Fruit fly (Drosophila melanogaster) ovary, adult (tissue): ENCODE data around the gene CG13728.

Experiments
- CG17801 ChIP-seq: fragments of 200-800 bp; optimal IDR thresholded peaks from 2 replicates; lab custom pipeline; 2019; ENCODE audit warnings: missing biosample characterization, mild to moderate bottlenecking, missing genetic modification characterization, moderate library complexity; ENCODE audit not compliant: partially characterized antibody

The CG13728 gene

DNA sequence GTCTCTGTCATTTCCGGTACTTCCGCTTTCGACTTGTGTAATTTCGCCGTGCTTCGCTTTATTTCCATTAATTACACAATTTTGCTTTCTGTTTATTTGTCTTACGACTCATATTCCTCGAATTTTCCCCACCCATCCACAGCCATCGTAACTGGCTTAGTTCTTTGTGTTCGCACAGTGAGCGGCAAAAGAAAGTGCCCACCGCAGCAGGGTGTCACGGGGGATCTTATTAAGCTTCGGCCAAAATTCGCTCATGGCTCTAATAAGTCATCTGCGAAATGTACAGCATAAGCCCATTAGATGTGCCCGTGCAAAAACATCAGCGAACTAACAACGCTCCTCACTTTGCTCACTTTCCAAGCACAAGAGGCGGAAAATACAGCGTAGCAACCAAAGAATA, 19.9 kb upstream of the CG13728 start:
- no peak for TF ChIP-seq CG17801 (GFP tag; lab: Kevin White, UChicago)

DNA sequence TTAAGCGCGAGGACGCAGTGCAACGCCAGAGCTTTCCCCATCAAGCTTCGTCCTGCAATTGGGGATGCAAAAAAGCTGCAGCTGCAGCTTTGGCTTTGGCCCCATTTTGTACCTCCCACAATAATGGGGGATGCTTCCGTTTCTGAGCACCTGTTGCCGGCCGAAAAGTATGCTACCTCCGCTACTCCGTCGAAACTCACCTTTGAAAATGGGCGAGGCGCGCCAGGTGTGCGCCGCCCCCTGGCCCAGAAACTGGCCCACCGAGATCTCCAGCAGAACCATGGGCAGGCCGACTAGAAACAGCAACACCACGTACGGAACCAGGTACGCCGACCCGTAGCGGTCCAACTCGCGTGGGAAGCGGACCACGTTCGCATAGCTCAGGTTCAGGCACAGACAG, 18.9 kb upstream of the CG13728 start:
- no peak for TF ChIP-seq CG17801 (GFP tag; lab: Kevin White, UChicago)

DNA sequence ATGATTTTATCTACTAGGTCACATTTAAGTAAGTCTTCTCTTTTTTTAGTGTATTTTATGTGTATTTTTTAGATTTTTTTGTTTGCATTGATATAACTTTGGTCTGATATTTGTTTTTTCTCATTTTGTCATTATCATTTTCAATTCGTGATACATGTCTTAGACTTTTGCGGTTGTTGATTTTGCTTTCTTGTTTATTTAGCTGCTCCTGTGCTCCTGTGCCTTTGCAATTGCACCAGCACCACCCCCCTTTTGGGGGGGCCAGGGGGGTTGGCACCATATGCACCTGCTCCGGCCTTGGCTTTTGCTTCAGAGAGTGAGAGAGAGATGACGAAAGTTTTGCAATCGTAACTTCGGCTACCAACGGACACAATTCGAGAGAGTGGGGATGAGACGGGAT, 18.4 kb upstream of the CG13728 start:
- TF ChIP-seq CG17801 (GFP tag; lab: Kevin White, UChicago): no peak

DNA sequence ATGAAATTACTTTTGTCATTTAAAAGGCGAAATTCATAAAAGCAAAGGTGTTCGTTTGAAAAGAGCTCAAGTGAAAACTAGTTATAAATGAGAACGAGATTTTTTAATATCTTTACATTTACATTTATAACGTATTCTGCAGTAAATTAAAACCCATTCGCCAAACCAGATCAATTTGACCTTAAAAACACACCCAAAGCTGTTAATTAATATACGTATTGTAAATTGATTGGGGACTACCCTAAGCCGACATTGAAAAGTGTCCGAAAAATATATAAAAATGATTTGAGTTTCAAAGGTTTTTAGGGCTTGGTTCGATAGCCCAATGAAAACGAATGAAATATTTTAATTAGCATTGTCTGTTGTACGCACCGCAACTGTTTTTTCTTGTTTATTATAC, 16.5 kb upstream of the CG13728 start:
- TF ChIP-seq CG17801 (GFP tag; lab: Kevin White, UChicago): no peak

DNA sequence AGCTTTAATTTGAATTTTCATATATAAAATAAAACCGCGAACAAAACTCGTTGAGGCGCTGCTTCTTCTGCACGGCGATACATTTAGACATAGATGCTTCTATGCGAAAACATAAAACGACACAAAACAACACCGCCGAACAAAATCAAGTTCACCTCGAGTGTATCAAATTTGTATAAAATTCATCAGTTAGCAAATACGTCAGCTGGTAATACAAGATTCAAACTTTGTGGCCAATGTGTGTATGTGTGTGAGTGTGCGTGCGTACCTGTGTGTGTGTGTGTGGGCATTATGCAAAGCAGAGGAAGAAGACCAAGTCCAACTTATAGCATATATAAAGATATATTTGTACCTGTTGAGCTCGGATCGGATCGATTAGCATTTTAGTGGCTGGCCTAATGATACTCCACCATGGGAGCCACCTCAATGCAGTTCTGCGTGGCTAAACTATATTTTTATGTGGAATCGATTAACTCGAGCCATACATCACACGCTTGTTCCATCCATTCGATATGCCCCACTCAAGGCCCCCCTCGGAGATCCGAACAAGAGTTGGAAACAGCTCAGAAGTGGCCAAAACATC, 12.0 kb upstream of the CG13728 start:
- no peak for TF ChIP-seq CG17801 (GFP tag; lab: Kevin White, UChicago)

DNA sequence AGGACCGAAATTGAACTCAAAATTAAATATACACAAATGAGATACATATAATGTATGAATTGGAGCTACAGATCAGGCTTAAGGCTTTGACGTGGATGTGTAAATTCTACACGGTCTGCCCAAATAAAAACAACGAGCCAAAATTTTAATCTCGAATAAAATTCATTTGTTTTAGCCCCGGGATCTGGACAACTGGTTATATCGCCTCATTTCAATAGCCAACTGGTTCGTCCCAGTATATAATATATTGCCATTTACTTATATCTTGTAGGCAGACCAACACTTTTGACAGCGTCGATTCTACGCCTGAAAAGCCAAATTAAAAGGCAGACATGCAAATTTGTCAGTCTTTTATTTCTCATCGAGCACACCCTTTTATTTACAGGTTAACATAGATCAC, 10.6 kb upstream of the CG13728 start:
- TF ChIP-seq CG17801 (GFP tag; lab: Kevin White, UChicago): no peak

DNA sequence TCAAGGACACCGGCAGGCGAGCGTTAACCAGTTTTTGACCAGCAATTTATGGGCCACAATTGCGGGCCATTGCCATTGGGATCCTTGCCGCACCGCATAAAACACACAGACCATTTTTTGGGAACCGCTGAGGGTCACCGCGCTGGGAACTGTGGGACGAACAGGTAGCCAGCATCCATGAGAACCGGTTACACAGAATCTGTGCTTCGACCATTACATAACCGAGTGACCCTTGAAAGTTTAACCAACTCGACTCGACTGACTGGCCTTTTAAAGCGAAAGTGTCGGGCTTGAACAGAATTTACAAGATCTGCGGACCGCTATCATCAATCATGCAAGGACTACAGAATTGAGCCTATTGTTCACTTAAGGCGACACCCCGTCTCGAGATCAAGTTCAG, 9.9 kb upstream of the CG13728 start:
- no peak for TF ChIP-seq CG17801 (GFP tag; lab: Kevin White, UChicago)

DNA sequence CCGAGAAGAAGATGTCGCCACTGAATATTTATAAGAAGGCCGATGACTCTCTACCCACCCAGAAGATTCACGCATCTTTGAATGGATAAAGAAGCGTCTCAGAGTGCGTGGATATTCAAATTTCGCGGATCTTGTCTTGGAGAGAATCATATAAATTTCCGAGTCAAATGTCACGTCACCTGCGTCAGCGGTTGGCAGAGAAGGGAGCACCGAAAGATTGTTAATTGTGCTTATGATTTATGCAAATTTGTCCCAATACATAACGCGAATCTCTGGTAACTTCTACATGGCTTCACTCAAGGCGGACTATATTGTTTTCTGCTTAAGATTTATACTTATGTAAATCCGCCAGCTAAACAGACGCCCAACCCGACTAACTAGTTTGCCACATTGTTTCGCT, 8.6 kb upstream of the CG13728 start:
- TF ChIP-seq CG17801 (GFP tag; lab: Kevin White, UChicago): no peak

DNA sequence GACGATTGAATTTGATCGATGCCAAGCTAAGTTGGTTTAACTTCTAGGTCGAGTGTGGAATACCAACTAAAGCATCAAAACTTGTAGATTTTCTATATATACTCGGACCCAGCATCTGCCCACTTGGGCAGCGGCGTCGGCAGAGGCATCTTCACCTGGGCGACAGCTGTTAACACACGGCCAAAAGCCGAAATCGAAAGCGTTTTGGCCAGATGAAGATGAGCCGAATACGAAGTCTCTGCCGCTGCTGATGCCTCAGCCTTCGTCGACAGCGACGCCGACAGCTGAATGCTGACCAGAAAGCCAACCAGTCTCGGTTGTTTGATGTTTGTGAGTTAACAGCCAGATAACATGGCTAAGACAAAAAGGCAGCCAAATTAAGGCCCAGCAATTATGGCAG, 6.4 kb upstream of the CG13728 start, which contains the start of gene CG13731:
TSS of gene CG13731 (minus strand) at position 62 of the 400 bp plus-strand sequence.
- TF ChIP-seq CG17801 (GFP tag; lab: Kevin White, UChicago): no peak

DNA sequence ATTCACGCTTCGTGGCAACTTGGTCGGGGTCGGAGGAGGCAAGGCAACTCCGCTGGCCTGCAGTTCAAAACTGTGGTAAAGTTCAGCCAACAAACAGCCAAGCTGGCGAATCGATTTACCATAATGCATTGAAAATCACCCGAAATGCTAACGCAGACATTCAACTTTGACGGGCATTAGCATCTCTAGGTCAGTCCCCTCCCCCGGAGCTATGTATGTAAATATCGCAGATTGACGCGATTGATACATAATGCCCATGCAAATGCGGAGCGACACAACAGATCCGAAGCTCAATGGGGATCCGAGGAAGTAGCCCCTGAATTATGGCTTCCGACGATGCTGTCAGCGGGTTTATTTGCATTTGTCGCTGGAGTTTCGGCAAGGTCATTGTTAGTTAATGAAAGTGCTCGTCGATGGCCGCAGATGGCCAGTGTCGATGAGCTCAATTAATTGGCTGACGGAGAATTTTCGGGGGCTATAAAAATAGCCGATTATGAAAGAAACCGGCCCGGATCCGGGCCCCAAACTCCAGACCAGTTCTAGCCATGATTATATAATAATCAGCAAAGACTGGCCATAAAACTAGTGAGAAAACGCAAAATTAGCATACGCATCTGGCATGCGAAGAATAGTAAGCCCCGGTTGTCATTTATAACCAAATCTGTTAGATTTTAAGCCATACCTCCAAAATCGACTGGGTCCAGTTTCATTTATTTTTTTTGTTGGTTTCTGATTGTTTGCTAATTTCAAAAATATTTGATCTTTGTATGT, 4.3 kb upstream of the CG13728 start:
- TF ChIP-seq CG17801 (GFP tag; lab: Kevin White, UChicago): no peak

DNA sequence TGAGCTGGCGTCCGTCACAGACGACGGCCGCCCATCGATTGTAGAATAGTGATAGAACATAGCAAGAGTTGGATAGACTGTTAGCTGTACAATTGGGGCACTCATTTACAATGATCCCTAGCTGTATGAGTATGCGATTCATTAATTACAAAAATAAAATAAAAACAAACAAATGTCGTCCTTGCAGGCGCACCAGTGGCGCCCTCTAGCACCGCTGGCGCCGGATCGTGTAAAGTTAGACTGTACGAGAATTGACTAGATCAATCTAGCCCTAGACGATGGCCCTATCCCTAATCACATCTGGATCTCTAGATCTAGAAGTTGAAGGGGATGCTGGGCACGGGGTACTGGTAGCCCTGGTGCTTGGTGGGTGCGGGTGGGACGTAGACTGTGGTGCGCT, 1.2 kb upstream of the CG13728 start:
- TF ChIP-seq CG17801 (GFP tag; lab: Kevin White, UChicago): no peak

DNA sequence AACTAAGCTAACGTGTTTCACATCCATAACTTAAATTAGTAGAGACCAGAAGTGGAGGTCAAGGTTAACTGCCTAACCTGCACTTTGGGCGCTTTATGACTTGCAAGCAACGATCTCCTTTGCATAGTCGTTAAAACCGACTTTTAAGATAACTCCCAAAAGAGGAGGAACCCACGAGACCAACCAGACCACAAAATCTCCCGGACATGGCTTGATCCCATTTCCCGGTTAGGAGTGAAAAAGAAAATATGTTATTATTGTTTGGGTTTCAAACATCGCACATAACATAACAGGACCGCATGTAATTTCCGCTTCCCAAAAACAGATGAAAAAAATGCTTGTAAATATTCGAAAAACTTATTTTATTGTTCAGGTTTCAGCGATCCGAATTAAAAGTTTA, 757 bp upstream of the CG13728 start:
- TF ChIP-seq CG17801 (GFP tag; lab: Kevin White, UChicago): no peak

DNA sequence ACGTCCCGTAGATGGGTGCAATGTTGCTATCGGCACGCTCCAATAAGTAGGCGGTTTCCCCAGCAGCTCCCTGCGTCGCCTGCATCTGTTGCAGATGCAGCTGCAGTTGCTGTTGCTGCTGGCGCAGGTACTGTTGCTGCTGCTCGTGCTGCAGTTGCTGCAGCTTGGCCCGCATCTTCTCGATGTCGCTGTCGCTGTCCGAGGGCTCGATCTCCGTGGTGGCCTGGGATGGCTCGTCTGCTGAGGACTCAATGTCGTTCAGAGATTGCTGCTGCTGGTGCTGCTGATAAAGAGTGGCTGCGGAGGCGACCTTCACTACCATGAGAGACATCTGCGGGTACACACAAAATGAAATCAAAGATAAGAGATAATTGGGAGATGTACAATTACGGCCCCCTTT, 538 bp downstream of the CG13728 start:
- no peak for TF ChIP-seq CG17801 (GFP tag; lab: Kevin White, UChicago)

DNA sequence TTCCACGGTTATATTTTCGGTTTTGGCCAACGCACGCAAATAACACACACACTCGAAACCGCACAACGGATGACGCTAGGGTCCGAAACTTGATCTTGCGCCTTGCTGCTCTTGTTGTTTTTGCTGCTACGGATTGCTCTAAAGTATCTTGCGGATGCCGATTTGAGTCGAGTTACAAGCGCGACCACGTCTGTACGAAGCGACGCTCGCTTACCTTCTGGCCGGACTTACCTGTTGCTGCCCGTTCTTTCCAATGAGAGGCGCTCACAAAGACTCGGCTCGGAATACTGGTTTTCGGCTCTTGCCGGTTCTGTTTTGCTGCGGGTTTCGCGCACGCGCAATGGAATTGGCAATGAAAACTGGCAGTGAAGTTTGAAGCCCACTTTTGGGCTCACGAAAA, 3.2 kb downstream of the CG13728 start, which contains the start of gene Cad74A:
TSS of gene Cad74A (minus strand) at position 220 of the 400 bp plus-strand sequence.
- TF ChIP-seq CG17801 (GFP tag; lab: Kevin White, UChicago): no peak

DNA sequence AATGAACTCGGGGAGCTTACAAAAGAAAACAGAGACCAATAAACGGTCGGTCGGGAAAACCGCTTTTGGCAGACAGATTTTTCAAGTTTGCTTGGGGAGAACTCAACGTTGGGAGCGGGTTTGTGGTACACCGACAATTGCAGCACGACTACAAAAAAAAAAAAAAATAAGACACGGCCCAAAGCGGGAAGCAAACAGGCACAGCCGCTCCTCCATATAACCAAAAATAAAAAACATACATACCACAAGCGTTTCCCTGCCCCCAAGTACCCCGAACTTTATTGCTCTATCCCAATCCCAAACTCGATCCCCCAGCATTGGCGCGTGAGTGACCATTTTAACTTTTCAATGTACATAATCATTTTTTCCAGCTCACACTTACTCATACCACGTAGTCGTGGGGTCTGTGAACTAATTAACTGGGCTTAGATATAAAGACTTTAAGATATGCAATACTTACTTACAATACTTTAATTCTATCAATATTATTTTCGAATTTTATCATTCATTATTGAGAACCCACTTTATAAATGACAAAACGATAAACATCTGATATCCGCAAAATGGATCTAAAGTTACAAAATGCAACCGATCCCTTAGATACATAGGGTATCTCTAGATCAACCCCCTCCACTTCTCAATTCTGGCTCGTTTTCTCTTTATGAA, 7.4 kb downstream of the CG13728 start:
- TF ChIP-seq CG17801 (GFP tag; lab: Kevin White, UChicago): no peak

DNA sequence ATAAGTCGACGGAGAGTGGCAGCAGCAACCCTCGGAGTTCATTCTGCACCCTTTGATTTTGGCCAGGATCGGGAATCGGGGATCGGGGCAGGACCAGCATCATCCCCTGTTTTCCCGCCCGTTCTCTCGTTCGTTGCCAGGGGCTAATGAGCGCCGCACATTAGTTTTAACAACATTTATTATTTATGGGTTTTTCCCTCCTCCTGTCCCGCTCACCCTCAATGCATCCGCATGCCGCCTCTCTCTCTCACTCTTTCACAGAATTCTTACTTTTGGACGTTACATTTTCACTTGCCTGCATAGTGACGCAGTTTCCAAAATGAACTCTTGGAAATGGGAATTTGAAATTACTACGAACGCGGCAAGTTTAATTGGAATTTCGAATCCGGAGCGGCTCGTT, 15.6 kb downstream of the CG13728 start:
- TF ChIP-seq CG17801 (GFP tag; lab: Kevin White, UChicago): no peak
